Worm (Caenorhabditis elegans) whole organism, dauer: ENCODE data around the gene srg-17.
"Not testable (repeated sequence)": the region's sequence is repeated elsewhere in the genome, so short reads cannot be mapped to it uniquely, and the experiment has no call there.

Source experiments
- unc-62 ChIP-seq: sonication (generic microtip); optimal IDR thresholded peaks from 2 replicates; lab custom pipeline; 2017; ENCODE audit warnings: missing biosample characterization, missing genetic modification reagents, missing genetic modification characterization

Gene srg-17

DNA sequence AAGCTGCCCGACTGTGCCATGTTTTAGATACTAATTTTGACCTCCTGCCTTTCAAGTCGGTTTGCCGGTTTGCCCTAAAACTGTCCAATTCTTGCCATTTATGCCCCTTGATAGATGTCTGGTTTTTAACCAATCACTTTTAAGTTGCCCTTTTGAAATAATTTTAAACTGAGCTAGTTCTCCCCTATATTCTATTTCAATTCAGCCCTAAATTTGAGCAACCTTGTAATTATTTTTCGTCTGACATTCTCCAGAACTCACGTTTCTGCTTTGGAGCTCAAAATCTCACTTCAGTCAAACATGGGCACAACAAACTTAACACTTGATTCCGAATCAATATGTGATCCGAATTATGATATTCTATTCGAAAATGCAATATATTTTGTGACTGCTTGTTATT is at the start of gene srg-17:
Gene srg-17, plus strand, starts transcription at position 301 of the 400 bp plus-strand sequence.
- TF ChIP-seq unc-62: no peak

- TF ChIP-seq unc-62: no peak
These were observed 47.8 kb upstream of the srg-17 start, which contains the start of gene daf-22 for ce11 chrII:12425644-12426222. daf-22 (minus strand) TSS chrII:12425694.

DNA sequence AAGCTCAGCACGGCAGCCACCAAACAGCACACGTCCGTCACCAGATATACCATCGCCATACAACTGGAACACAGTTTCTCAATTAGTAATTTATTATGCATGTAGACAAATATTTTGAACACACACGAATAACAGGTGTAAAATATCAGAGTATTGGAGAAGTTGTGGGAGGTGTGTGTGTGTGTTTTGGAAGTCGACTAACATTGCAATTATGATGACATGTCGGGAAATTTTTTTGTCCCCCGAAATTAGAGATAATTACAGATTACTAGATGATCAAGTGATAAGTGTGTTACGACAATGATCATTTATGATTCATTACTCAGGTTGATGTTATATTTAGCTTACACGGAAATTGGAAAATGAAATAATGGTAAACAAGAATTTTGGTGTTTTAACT is 43.8 kb upstream of the srg-17 start, which contains the start of gene Y57A10C.8:
Gene Y57A10C.8, minus strand, starts transcription at position 101 of the 400 bp plus-strand sequence.
- TF ChIP-seq unc-62: no peak

- TF ChIP-seq unc-62: no peak
These were observed 41.1 kb upstream of the srg-17 start, which contains the start of gene dct-12 for ce11 chrII:12432356-12432755. dct-12 (minus strand) TSS chrII:12432456.

DNA sequence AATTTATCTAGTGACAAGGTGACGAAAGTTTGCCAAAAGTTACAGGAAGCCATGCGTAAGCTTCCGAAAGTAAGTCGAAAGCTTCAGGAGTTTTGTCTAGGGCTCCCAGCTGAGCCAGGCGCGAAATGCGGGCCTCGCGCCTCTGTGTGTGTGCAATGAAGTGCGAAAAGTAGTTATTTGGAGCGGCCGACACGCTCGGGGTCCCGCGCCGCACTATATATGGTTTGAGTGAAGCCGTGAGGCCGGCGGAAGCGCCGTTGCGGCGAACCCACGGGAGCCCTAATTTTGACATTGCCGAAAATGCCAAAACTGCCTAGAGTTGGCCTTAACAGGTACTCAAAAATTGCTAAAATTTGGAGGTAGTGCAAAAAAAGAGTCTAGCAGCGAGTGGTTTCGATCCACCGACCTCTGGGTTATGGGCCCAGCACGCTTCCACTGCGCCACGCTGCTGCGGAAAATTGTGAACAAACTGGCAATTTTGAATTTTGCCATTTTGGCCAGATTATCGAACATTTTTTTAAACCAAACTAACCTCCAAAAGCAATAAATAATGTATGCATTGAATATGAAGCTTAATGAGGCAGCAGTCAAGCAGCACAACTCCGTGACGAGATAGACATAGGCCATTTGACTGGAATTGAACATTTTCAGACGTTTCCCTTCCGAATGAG is 38.2 kb upstream of the srg-17 start:
- no peak for TF ChIP-seq unc-62

- no peak for TF ChIP-seq unc-62
These were observed 36.8 kb upstream of the srg-17 start for ce11 chrII:12436717-12437116.

- no peak for TF ChIP-seq unc-62
These were observed 35.1 kb upstream of the srg-17 start, which contains the start of gene Y57A10C.9 for ce11 chrII:12438441-12438840. Y57A10C.9 (minus strand) TSS chrII:12438541.

DNA sequence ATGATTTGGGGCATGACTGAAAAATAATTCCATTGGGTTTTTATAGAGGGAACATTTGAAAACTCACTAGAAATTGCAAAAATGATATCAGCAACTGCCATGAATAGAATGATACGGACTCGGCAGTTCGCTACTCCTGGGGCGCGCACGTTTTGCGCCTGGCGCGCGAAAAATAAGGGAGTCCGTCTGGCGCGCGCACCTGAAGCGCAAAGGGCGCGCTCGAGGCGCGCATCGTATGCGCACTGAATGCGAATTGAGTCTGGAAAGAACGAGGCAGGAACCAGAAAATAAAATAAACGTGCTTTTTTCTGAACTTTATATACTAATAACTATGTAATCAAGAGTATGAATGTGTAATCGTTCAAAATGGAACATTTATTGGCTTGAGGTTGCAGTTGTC is 32.3 kb upstream of the srg-17 start, which contains the start of gene Y57A10C.10:
Gene Y57A10C.10, minus strand, starts transcription at position 101 of the 400 bp plus-strand sequence.
- not testable (repeated sequence) for TF ChIP-seq unc-62

DNA sequence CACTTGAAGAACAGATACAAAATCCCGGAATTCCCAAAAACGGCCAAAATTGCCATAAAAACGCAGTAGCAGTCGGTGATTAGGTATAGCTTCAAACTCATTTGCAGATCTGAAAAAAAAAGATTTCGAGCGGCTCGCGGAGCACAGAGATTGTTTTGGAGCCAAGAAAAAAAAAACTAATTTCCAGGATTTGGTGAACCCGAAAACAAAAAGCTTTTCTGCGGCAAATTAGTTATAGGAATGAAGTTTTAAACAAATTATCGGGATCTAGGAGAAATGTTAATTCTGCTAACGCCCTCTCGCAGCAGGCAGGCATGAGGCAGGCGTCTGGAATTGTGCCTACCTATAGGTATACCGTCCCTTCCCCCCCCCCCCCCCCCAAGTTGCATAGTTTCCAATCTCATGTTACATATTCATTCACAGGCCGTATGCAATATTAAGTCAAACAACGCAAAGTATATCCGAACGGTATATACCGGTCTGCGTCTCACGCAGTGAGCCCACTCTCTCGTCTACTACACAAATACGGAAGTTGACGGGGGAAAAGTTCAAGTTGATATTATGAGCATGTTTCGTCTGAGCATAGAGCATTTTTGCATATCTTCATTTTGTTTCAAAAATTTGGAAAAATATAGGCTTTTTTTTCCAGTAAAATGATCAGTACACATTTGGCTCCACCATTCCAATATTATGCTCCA is 28.7 kb upstream of the srg-17 start, which contains the start of the genes W05H5.1 and pitr-6:
Gene W05H5.1, minus strand, starts transcription at position 101 of the 698 bp plus-strand sequence.
Gene pitr-6, plus strand, starts transcription at position 648 of the 698 bp plus-strand sequence.
- no peak for TF ChIP-seq unc-62

DNA sequence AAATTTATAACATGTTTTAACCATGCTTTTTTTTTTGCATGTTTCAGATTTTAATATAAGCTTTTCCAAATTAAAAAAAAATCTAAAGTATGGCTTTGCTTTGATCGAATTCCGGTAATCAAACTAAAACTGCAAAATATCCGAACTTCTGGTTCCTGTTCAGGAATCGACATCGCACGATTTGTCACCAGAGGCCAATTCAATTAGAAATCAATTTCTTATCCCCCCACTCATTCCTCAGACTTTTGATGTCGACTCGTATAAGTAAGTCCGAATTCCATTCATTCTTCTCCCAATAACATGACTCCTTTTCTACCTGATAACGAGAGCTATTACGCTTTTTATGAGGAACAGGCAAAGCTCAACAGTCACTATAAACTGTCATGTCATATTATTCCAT is 25.3 kb upstream of the srg-17 start, which contains the start of gene srh-27:
Gene srh-27, plus strand, starts transcription at position 301 of the 400 bp plus-strand sequence.
- no peak for TF ChIP-seq unc-62

ce11 chrII:12449849-12450248 is 23.7 kb upstream of the srg-17 start, which contains the start of gene sre-34:
sre-34 (plus strand) TSS chrII:12450149.
- TF ChIP-seq unc-62: no peak

ce11 chrII:12452754-12453352 is 20.7 kb upstream of the srg-17 start, which contains the start of the genes sre-35 and sre-33:
sre-35 (minus strand) TSS chrII:12452854.
sre-33 (plus strand) TSS chrII:12453302.
- TF ChIP-seq unc-62: no peak

ce11 chrII:12456633-12457032 is 16.9 kb upstream of the srg-17 start, which contains the start of gene sre-32:
sre-32 (minus strand) TSS chrII:12456733.
- TF ChIP-seq unc-62: no peak

DNA sequence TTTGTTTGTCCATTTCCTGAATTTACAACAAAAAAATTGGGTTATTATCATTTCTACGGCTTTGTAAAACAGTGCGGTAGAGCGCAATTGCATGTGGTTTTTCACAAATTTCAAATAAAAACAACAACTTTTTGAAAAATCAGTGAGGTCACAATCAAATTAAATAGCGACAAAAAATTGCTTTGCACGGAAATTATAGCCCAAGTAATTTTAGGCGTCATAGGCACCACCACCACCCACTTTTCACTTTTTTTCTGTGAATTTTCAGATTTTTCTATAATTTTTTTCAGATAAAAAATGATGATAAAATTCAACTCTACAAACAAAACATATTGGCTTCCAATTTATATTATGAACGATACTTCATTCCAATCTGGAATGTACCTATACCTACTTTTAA is 16.2 kb upstream of the srg-17 start, which contains the start of gene sre-38:
Gene sre-38, plus strand, starts transcription at position 301 of the 400 bp plus-strand sequence.
- TF ChIP-seq unc-62: no peak

DNA sequence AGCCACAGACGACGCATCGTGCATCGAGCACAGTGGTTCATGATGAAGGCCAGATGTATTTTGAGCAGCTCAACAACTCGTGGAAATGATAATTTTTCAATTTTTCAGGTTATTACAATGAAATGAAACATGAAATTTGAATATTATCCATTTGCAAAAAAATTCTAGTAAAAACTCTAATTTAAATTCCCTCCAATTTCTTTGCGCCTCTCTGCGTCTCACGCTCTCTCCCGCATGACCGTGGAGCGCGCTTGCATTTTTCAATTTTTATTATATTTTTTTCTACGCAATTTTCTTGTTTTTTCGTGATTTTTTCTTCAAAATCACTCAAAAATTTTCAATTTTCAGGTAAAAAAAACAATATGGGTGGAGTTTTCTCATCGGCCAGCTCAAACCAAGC is 14.1 kb upstream of the srg-17 start, which contains the start of gene tag-281:
Gene tag-281, plus strand, starts transcription at position 340 of the 400 bp plus-strand sequence.
- TF ChIP-seq unc-62: no peak
